Worm (Caenorhabditis elegans) whole organism, late embryonic: Measurements from ENCODE around the gene Y54G11A.14.
"Not testable (repeated sequence)": the region's sequence is repeated elsewhere in the genome, so short reads cannot be mapped to it uniquely, and the experiment has no call there.

Experiments
- C08G9.2 ChIP-seq: sonication (generic microtip); optimal IDR thresholded peaks from 2 replicates; lab custom pipeline; 2016; ENCODE audit warnings: mild to moderate bottlenecking, missing genetic modification characterization, moderate library complexity, missing compliant biosample characterization
- F13H6.1 ChIP-seq: sonication (generic microtip); optimal IDR thresholded peaks from 2 replicates; lab custom pipeline; 2016; ENCODE audit warnings: missing genetic modification characterization, missing compliant biosample characterization
- T23F11.4 ChIP-seq: fragments of 200-800 bp; sonication (Bioruptor generic); optimal IDR thresholded peaks from 2 replicates; lab custom pipeline; 2018; ENCODE audit warnings: mild to moderate bottlenecking, missing genetic modification characterization, missing compliant biosample characterization
- ahr-1 ChIP-seq: sonication (generic microtip); optimal IDR thresholded peaks from 2 replicates; lab custom pipeline; 2016; ENCODE audit warnings: missing genetic modification characterization, missing compliant biosample characterization
- ama-1 ChIP-seq: fragments of 150-350 bp; optimal IDR thresholded peaks from 2 replicates; lab custom pipeline; 2014
- ceh-14 ChIP-seq: sonication (generic microtip); optimal IDR thresholded peaks from 2 replicates; lab custom pipeline; 2016; ENCODE audit warnings: missing genotype, missing genetic modification characterization, missing compliant biosample characterization
- ceh-18 ChIP-seq: sonication (generic microtip); optimal IDR thresholded peaks from 2 replicates; lab custom pipeline; 2016; ENCODE audit warnings: missing genetic modification characterization, missing compliant biosample characterization
- ceh-30 ChIP-seq: fragments of 150-350 bp; optimal IDR thresholded peaks from 2 replicates; lab custom pipeline; 2014; ENCODE audit warnings: missing biosample characterization, missing genetic modification characterization
- ceh-31 ChIP-seq: sonication (generic microtip); optimal IDR thresholded peaks from 2 replicates; lab custom pipeline; 2016; ENCODE audit warnings: missing genetic modification characterization, missing compliant biosample characterization
- ceh-45 ChIP-seq: fragments of 200-800 bp; sonication (Bioruptor generic); IDR thresholded peaks from 2 replicates; pipeline ENCODE4 v1.3.6; 2022; ENCODE audit warnings: missing genetic modification reagents, missing genetic modification characterization, missing compliant biosample characterization
- ceh-48 ChIP-seq: sonication (generic microtip); optimal IDR thresholded peaks from 2 replicates; lab custom pipeline; 2016; ENCODE audit warnings: missing genetic modification characterization, inconsistent platforms, missing compliant biosample characterization
- che-1 ChIP-seq: sonication (generic microtip); optimal IDR thresholded peaks from 2 replicates; lab custom pipeline; 2016; ENCODE audit warnings: mild to moderate bottlenecking, missing genetic modification characterization, missing compliant biosample characterization
- elt-2 ChIP-seq: sonication (generic microtip); optimal IDR thresholded peaks from 2 replicates; lab custom pipeline; 2016; ENCODE audit warnings: missing genetic modification reagents, missing genetic modification characterization, missing compliant biosample characterization
- fax-1 ChIP-seq: sonication (generic microtip); optimal IDR thresholded peaks from 2 replicates; lab custom pipeline; 2016; ENCODE audit warnings: missing genotype, missing genetic modification characterization, missing compliant biosample characterization
- hlh-30 ChIP-seq: sonication (generic microtip); optimal IDR thresholded peaks from 2 replicates; lab custom pipeline; 2017; ENCODE audit warnings: antibody characterized with exemption, missing genetic modification characterization, missing compliant biosample characterization; ENCODE audit not compliant: insufficient read depth
- hlh-6 ChIP-seq: sonication (generic microtip); optimal IDR thresholded peaks from 2 replicates; lab custom pipeline; 2016; ENCODE audit warnings: missing genotype, missing genetic modification characterization, missing compliant biosample characterization
- hlh-8 ChIP-seq: sonication (generic microtip); optimal IDR thresholded peaks from 2 replicates; lab custom pipeline; 2016; ENCODE audit warnings: missing genotype, missing genetic modification characterization, missing compliant biosample characterization
- nhr-11 ChIP-seq: fragments of 150-350 bp; optimal IDR thresholded peaks from 2 replicates; lab custom pipeline; 2014; ENCODE audit warnings: missing biosample characterization, missing genetic modification characterization
- nhr-232 ChIP-seq: sonication (generic microtip); optimal IDR thresholded peaks from 2 replicates; lab custom pipeline; 2016; ENCODE audit warnings: missing genetic modification characterization, missing compliant biosample characterization
- pat-9 ChIP-seq: fragments of 200-800 bp; sonication (Bioruptor generic); optimal IDR thresholded peaks from 2 replicates; lab custom pipeline; 2018; ENCODE audit warnings: mild to moderate bottlenecking, missing genetic modification characterization, moderate library complexity, missing compliant biosample characterization
- pha-2 ChIP-seq: sonication (generic microtip); optimal IDR thresholded peaks from 2 replicates; lab custom pipeline; 2017; ENCODE audit warnings: mild to moderate bottlenecking, missing genetic modification characterization, missing compliant biosample characterization
- pha-4 ChIP-seq: fragments of 150-350 bp; optimal IDR thresholded peaks from 2 replicates; lab custom pipeline; 2018; ENCODE audit warnings: missing biosample characterization, missing genetic modification reagents, missing genetic modification characterization
- pqm-1 ChIP-seq: sonication (generic microtip); optimal IDR thresholded peaks from 2 replicates; lab custom pipeline; 2016; ENCODE audit warnings: missing genetic modification characterization, missing compliant biosample characterization
- ref-2 ChIP-seq: sonication (generic microtip); optimal IDR thresholded peaks from 2 replicates; lab custom pipeline; 2016; ENCODE audit warnings: missing genetic modification characterization, missing compliant biosample characterization
- tbx-2 ChIP-seq: sonication (generic microtip); optimal IDR thresholded peaks from 2 replicates; lab custom pipeline; 2016; ENCODE audit warnings: missing genetic modification characterization, missing compliant biosample characterization
- unc-3 ChIP-seq, 2 experiments: fragments of 200-800 bp in 1 of 2; sonication (Bioruptor generic) in 1 of 2; sonication (generic microtip) in 1 of 2; conservative IDR thresholded peaks in 1 of 2; optimal IDR thresholded peaks in 1 of 2; 2 replicates each; pipeline versions ENCODE4 v1.3.6 to Lab custom; 2016 to 2022; ENCODE audit warnings: missing compliant biosample characterization in 2 of 2, missing genetic modification characterization in 2 of 2, missing genetic modification reagents in 1 of 2
- unc-42 ChIP-seq: sonication (generic microtip); optimal IDR thresholded peaks from 2 replicates; lab custom pipeline; 2016; ENCODE audit warnings: missing genotype, missing genetic modification characterization, missing compliant biosample characterization
- zip-5 ChIP-seq: sonication (generic microtip); optimal IDR thresholded peaks from 2 replicates; lab custom pipeline; 2016; ENCODE audit warnings: missing genetic modification characterization, missing compliant biosample characterization

Gene Y54G11A.14

DNA sequence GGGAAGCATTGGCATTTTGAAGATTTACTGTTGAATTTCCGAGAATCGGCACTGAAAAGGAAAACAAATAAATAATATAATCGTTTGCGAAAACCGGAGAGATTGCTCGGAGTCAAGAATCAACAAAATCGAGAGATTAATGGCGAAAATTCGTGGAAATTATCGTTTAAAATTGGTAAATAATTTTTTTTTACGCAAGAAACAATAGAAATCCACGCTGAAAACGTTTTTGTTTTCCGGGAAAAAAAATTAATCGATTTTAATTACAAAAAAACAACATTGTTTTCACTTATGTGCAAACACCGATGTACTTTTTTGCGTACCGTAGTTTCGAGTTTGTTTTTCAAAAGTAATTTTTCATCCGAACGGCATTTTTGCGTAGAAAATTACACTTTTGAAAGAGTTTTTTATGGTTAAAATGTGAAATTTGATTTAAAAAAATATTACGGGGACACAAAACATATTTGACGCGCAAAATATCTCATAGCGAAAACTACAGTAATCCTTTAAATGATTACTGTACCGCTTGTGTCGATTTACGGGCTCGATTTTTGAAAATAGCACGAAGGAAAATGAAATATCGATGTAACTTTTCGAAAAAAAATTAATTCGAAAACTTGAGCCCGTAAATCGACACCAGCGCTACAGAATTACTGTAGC lies 7.1 kb upstream of the Y54G11A.14 start, which contains the start of gene ctl-3:
Gene ctl-3 (minus strand): TSS at position 51 of the 660 bp plus-strand sequence.
- TF ChIP-seq ceh-48 (tag; lab: Kevin White, UChicago): no peak
- TF ChIP-seq nhr-11: no peak
- no peak for TF ChIP-seq hlh-30 (tag; lab: Kevin White, UChicago)
- TF ChIP-seq unc-3 (GFP tag; conservative IDR thresholded peaks at IDR 0.05; lab: Robert Waterston, UW): no peak
- no peak for TF ChIP-seq unc-3 (tag; optimal IDR thresholded peaks at IDR 0.05; lab: Kevin White, UChicago)
- TF ChIP-seq unc-42 (tag; lab: Kevin White, UChicago): no peak
- TF ChIP-seq che-1 (tag; lab: Kevin White, UChicago): no peak
- TF ChIP-seq, all 69 proteins: peak for 0

DNA sequence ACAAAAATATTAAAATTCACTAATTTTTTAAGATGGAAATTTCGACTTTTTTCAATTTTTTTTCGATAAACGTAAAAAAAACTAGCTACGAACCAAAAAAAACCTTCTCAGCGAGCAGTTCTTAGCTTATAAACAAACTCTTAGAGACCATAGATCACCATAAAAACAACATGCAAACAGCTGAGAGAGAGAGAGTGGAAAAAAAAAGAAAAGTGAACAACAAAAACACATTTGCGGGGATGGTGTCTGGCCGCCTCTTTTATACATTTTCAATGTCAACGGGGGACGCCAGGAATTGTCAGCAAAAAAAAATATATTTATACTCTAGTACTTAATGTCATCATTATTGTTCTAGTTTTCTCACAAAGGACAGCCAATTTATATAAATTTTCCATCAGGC lies 6.4 kb upstream of the Y54G11A.14 start:
- no peak for TF ChIP-seq pqm-1 (tag; lab: Kevin White, UChicago)
- TF ChIP-seq, all 69 proteins: peak for 0

ce11 chrII:14312182-14312581 lies 5.8 kb upstream of the Y54G11A.14 start:
- TF ChIP-seq ceh-48 (tag; lab: Kevin White, UChicago): no peak
- no peak for TF ChIP-seq nhr-11
- no peak for TF ChIP-seq hlh-30 (tag; lab: Kevin White, UChicago)
- TF ChIP-seq ceh-45 (GFP tag; lab: Robert Waterston, UW): no peak
- no peak for TF ChIP-seq che-1 (tag; lab: Kevin White, UChicago)
- TF ChIP-seq pqm-1 (tag; lab: Kevin White, UChicago): no peak
- TF ChIP-seq pha-4 (tag; lab: Kevin White, UChicago): no peak
- no peak for TF ChIP-seq tbx-2 (tag; lab: Kevin White, UChicago)
- TF ChIP-seq ahr-1 (tag; lab: Kevin White, UChicago): no peak
- no peak for TF ChIP-seq fax-1
- no peak for TF ChIP-seq hlh-6 (tag; lab: Kevin White, UChicago)
- no peak for TF ChIP-seq pat-9 (tag; lab: Kevin White, UChicago)
- no peak for TF ChIP-seq ceh-14 (tag; lab: Kevin White, UChicago)
- no peak for TF ChIP-seq zip-5 (tag; lab: Kevin White, UChicago)
- no peak for TF ChIP-seq ceh-30

DNA sequence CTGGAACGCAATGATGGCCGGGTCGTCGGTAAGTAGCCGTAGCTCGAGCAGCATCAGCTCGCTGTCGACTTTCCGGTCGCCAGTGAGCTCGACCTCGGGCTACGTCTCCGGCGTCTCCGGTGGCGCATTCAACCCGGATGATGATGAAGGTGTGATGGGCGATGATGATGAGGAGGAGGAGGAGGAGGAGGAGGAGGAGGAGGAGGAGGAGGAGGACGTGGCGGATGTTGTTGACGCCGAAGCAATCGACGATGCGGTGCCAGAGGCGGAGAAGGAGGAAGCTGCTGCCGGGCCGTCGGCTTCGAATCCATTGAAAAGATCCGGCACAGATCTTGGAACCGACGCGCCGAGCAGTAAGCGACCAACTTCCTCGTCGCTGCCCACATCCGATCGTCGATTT lies 1.3 kb downstream of the Y54G11A.14 start:
- no peak for TF ChIP-seq F13H6.1 (tag; lab: Kevin White, UChicago)
- TF ChIP-seq ceh-30: no peak
- no peak for TF ChIP-seq pha-2 (tag; lab: Kevin White, UChicago)
- no peak for TF ChIP-seq hlh-8 (tag; lab: Kevin White, UChicago)
- TF ChIP-seq ref-2 (tag; lab: Kevin White, UChicago): no peak
- TF ChIP-seq C08G9.2 (tag; lab: Kevin White, UChicago): no peak
- no peak for TF ChIP-seq ceh-18 (tag; lab: Kevin White, UChicago)
- TF ChIP-seq, all 69 proteins: peak for 0

ce11 chrII:14321225-14321624 lies 3.3 kb downstream of the Y54G11A.14 start:
- TF ChIP-seq elt-2 (no peak), nhr-232 (tag; lab: Kevin White, UChicago) (no peak), unc-42 (tag; lab: Kevin White, UChicago) (peak; percentile 10), ceh-30 (no peak), hlh-8 (tag; lab: Kevin White, UChicago) (no peak), ceh-14 (tag; lab: Kevin White, UChicago) (peak; percentile 83)

- TF ChIP-seq T23F11.4 (GFP tag; lab: Kevin White, UChicago); ceh-18 (tag; lab: Kevin White, UChicago); ama-1 (lab: Kevin White, UChicago): not testable (repeated sequence)
- TF ChIP-seq, all 69 proteins: peak for 0; not testable (repeated sequence) for 69
Observed at ce11 chrII:14344166-14344565, 26.2 kb downstream of the Y54G11A.14 start, which contains the start of gene ddl-3. ddl-3 (minus strand) TSS chrII:14344454.

DNA sequence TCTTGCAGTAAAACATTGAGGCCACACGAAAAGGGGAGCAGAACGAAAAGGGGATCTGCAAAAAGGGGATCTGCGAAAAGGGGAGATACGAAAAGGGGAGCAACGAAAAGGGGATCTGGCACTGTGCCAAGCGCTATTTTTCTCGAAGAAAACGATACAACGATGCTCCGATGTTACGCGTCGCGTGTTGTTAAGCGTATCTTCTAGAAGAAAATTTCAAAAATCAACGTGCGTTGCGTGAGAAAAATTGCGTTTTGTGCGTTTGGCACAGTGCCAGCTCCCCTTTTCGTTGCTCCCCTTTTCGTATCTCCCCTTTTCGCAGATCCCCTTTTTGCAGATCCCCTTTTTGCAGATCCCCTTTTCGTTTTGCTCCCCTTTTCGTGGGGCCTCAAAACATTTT lies 28.3 kb downstream of the Y54G11A.14 start, which contains the start of gene Y54G11A.9:
Gene Y54G11A.9 (minus strand): TSS at position 196 of the 400 bp plus-strand sequence.
- TF ChIP-seq tbx-2 (tag; lab: Kevin White, UChicago): peak; percentile 23
- peak; percentile 42 for TF ChIP-seq C08G9.2 (tag; lab: Kevin White, UChicago)
- peak; percentile 71 for TF ChIP-seq ceh-31 (tag; lab: Kevin White, UChicago)
